Worm (Caenorhabditis elegans) whole organism, L1 larva: ENCODE measurements around the gene C12D12.3.

ENCODE experiments used
- elt-3 ChIP-seq, 6 experiments: fragments of 150-350 bp in 1 of 6; sonication (generic microtip); optimal IDR thresholded peaks; 2 replicates each; lab custom pipeline; 2017 to 2018; ENCODE audit warnings: missing biosample characterization in 6 of 6, missing genetic modification characterization in 6 of 6, inconsistent platforms in 1 of 6
- snpc-4 ChIP-seq: fragments of 150-350 bp; optimal IDR thresholded peaks from 2 replicates; lab custom pipeline; 2014; ENCODE audit warnings: missing biosample characterization, missing genetic modification characterization

- TF ChIP-seq elt-3 (tag; optimal IDR thresholded peaks at IDR 0.05; lab: Kevin White, UChicago), result no peak
- no peak for TF ChIP-seq snpc-4 (tag; lab: Kevin White, UChicago)
Measured at ce11 chrX:3462086-3462485, 27.0 kb upstream of the C12D12.3 start.
